Fruit fly (Drosophila melanogaster) whole organism, prepupa: ENCODE measurements around the gene Rab9.

Source experiments
- CG8632 ChIP-seq: fragments of 200-800 bp; sonication (Bioruptor generic); optimal IDR thresholded peaks from 3 replicates; lab custom pipeline; 2016; ENCODE audit warnings: missing biosample characterization, missing genetic modification characterization
- Sox102F ChIP-seq: fragments of 200-800 bp; sonication (Bioruptor generic); optimal IDR thresholded peaks from 2 replicates; lab custom pipeline; 2016; ENCODE audit warnings: missing biosample characterization, mild to moderate bottlenecking, missing genetic modification characterization

- TF ChIP-seq CG8632 (GFP tag; lab: Kevin White, UChicago) (no peak), Sox102F (GFP tag; lab: Kevin White, UChicago) (no peak)
Measured at dm6 chr2L:19415133-19415532, 17.2 kb upstream of the Rab9 start.
